Comparison of ENCODE assay signal across 2 fruit fly cellular contexts in genomic region chr3R:9033619-9034401, dm6.
TF ChIP-seq lines count a peak whose summit lies in the region.

No protein-coding gene starts in this region.

TF ChIP-seq in whole organism, embryonic, 481 proteins besides CTCF, POLR2A, EP300 and RAD21 (continued from another document and continues in another):
- no peak for TF ChIP-seq CG2889 (GFP tag; IDR thresholded peaks at IDR 0.05; lab: Robert Waterston, UW)
- TF ChIP-seq btn (GFP tag; optimal IDR thresholded peaks at IDR 0.05; lab: Kevin White, UChicago), result no peak
- TF ChIP-seq trh (GFP tag; optimal IDR thresholded peaks at IDR 0.05; lab: Kevin White, UChicago), result no peak
- 0 out of 2 replicates have a peak, but pooled peaks have one; percentile 28 for TF ChIP-seq sim (GFP tag; IDR thresholded peaks at IDR 0.05; lab: Robert Waterston, UW)
- TF ChIP-seq Atf6 (GFP tag; IDR thresholded peaks at IDR 0.05; lab: Robert Waterston, UW), result peak; percentile 69
- peak; percentile 84 for TF ChIP-seq CG9727 (GFP tag; optimal IDR thresholded peaks at IDR 0.05; lab: Kevin White, UChicago)
- peak; percentile 51 for TF ChIP-seq HLH54F (GFP tag; optimal IDR thresholded peaks at IDR 0.05; lab: Kevin White, UChicago)
- TF ChIP-seq dpn (GFP tag; optimal IDR thresholded peaks at IDR 0.05; lab: Kevin White, UChicago), result peak; percentile 42 to 73
- TF ChIP-seq cato (GFP tag; optimal IDR thresholded peaks at IDR 0.05; lab: Kevin White, UChicago; ENCODE audit: borderline replicate concordance), result no peak
- peak; percentile 43 for TF ChIP-seq CG10462 (GFP tag; optimal IDR thresholded peaks at IDR 0.05; lab: Kevin White, UChicago)
- peak; percentile 88 for TF ChIP-seq CG33557 (GFP tag; optimal IDR thresholded peaks at IDR 0.05; lab: Kevin White, UChicago)
- TF ChIP-seq mirr (GFP tag; optimal IDR thresholded peaks at IDR 0.05; lab: Kevin White, UChicago), result peak; percentile 7
- TF ChIP-seq so (GFP tag; IDR thresholded peaks at IDR 0.05; lab: Robert Waterston, UW), result peak; percentile 81; the same call in 2 of the 3 replicates
- TF ChIP-seq run (tag; optimal IDR thresholded peaks at IDR 0.05; lab: Kevin White, UChicago), result peak; percentile 76
- TF ChIP-seq BEAF-32 (GFP tag; optimal IDR thresholded peaks at IDR 0.05; lab: Kevin White, UChicago), result peak; percentile 6
- TF ChIP-seq CG14014 (GFP tag; IDR thresholded peaks at IDR 0.05; lab: Robert Waterston, UW), result peak; percentile 51; the same call in 1 of the 2 replicates
- TF ChIP-seq peb (GFP tag; IDR thresholded peaks at IDR 0.05; lab: Robert Waterston, UW), result peak; percentile 42; the same call in 1 of the 2 replicates
- TF ChIP-seq Awh (GFP tag; IDR thresholded peaks at IDR 0.05; lab: Robert Waterston, UW), result no peak
- peak; percentile 29 for TF ChIP-seq CG10654 (GFP tag; optimal IDR thresholded peaks at IDR 0.05; lab: Kevin White, UChicago)
- peak; percentile 81 for TF ChIP-seq cwo (GFP tag; optimal IDR thresholded peaks at IDR 0.05; lab: Kevin White, UChicago)
- TF ChIP-seq Fer1 (GFP tag; optimal IDR thresholded peaks at IDR 0.05; lab: Kevin White, UChicago), result peak; percentile 90
- peak; percentile 88 for TF ChIP-seq CG7839 (tag; optimal IDR thresholded peaks at IDR 0.05; lab: Kevin White, UChicago)
- no peak for TF ChIP-seq sisA (GFP tag; IDR thresholded peaks at IDR 0.05; lab: Robert Waterston, UW)
- TF ChIP-seq CG42726 (GFP tag; IDR thresholded peaks at IDR 0.05; lab: Robert Waterston, UW; ENCODE audit: partially characterized antibody), result peak; percentile 75; the same call in 1 of the 2 replicates
- peak; percentile 14 for TF ChIP-seq jing (GFP tag; optimal IDR thresholded peaks at IDR 0.05; lab: Kevin White, UChicago)
- TF ChIP-seq GATAe (GFP tag; conservative IDR thresholded peaks at IDR 0.05; lab: Robert Waterston, UW), result no peak
- TF ChIP-seq dmrt99B (tag; optimal IDR thresholded peaks at IDR 0.05; lab: Kevin White, UChicago), result peak; percentile 89
- peak; percentile 29; the same call in 1 of the 2 replicates for TF ChIP-seq rib (GFP tag; IDR thresholded peaks at IDR 0.05; lab: Robert Waterston, UW)
- peak; percentile 79 for TF ChIP-seq CG15011 (GFP tag; optimal IDR thresholded peaks at IDR 0.05; lab: Kevin White, UChicago)
- peak; percentile 80 for TF ChIP-seq nau (GFP tag; optimal IDR thresholded peaks at IDR 0.05; lab: Kevin White, UChicago)
- TF ChIP-seq HmgD (GFP tag; optimal IDR thresholded peaks at IDR 0.05; lab: Kevin White, UChicago), result no peak
- no peak for TF ChIP-seq wdn (GFP tag; IDR thresholded peaks at IDR 0.05; lab: Robert Waterston, UW)
- no peak for TF ChIP-seq CG10565 (GFP tag; optimal IDR thresholded peaks at IDR 0.05; lab: Kevin White, UChicago)
- TF ChIP-seq CG31388 (GFP tag; optimal IDR thresholded peaks at IDR 0.05; lab: Kevin White, UChicago), result no peak
- no peak for TF ChIP-seq CG3726 (GFP tag; IDR thresholded peaks at IDR 0.05; lab: Robert Waterston, UW)
- TF ChIP-seq CG13424 (tag; optimal IDR thresholded peaks at IDR 0.05; lab: Kevin White, UChicago), result peak; percentile 93
- TF ChIP-seq CG3847 (GFP tag; IDR thresholded peaks at IDR 0.05; lab: Robert Waterston, UW), result peak; percentile 60; the same call in 1 of the 2 replicates
- TF ChIP-seq Hmx (GFP tag; optimal IDR thresholded peaks at IDR 0.05; lab: Kevin White, UChicago), result peak; percentile 32
- TF ChIP-seq tna (GFP tag; IDR thresholded peaks at IDR 0.05; lab: Robert Waterston, UW; ENCODE audit: partially characterized antibody), result no peak
- 0 out of 3 replicates have a peak, but pooled peaks have one; percentile 15 for TF ChIP-seq CG34224 (GFP tag; IDR thresholded peaks at IDR 0.05; lab: Robert Waterston, UW; ENCODE audit: partially characterized antibody)
- peak; percentile 51 for TF ChIP-seq CG17568 (GFP tag; optimal IDR thresholded peaks at IDR 0.05; lab: Kevin White, UChicago)
- TF ChIP-seq ems (GFP tag; optimal IDR thresholded peaks at IDR 0.05; lab: Kevin White, UChicago), result peak; percentile 29
- TF ChIP-seq Max (GFP tag; optimal IDR thresholded peaks at IDR 0.05; lab: Kevin White, UChicago), result peak; percentile 71
- TF ChIP-seq CG6175 (GFP tag; IDR thresholded peaks at IDR 0.05; lab: Robert Waterston, UW), result no peak
- TF ChIP-seq oc (tag; optimal IDR thresholded peaks at IDR 0.05; lab: Kevin White, UChicago), result peak; percentile 58
- TF ChIP-seq Dfd (GFP tag; optimal IDR thresholded peaks at IDR 0.05; lab: Kevin White, UChicago), result no peak
- 0 out of 2 replicates have a peak, but pooled peaks have one; percentile 19 for TF ChIP-seq E2f1 (GFP tag; IDR thresholded peaks at IDR 0.05; lab: Robert Waterston, UW)
- no peak; the same call in 1 of the 2 replicates for TF ChIP-seq CG11247 (GFP tag; IDR thresholded peaks at IDR 0.05; lab: Robert Waterston, UW)
- no peak for TF ChIP-seq CG1024 (GFP tag; IDR thresholded peaks at IDR 0.05; lab: Robert Waterston, UW)
- no peak for TF ChIP-seq inv (GFP tag; IDR thresholded peaks at IDR 0.05; lab: Robert Waterston, UW; ENCODE audit: partially characterized antibody)
- peak; percentile 49 for TF ChIP-seq Camta (GFP tag; optimal IDR thresholded peaks at IDR 0.05; lab: Kevin White, UChicago)
- peak; percentile 56 for TF ChIP-seq CG2116 (GFP tag; optimal IDR thresholded peaks at IDR 0.05; lab: Kevin White, UChicago)
- peak; percentile 62; the same call in 1 of the 4 replicates for TF ChIP-seq chinmo (GFP tag; IDR thresholded peaks at IDR 0.05; lab: Robert Waterston, UW; ENCODE audit: partially characterized antibody)
- TF ChIP-seq CG15601 (tag; optimal IDR thresholded peaks at IDR 0.05; lab: Kevin White, UChicago), result peak; percentile 85
- TF ChIP-seq CG4707 (GFP tag; optimal IDR thresholded peaks at IDR 0.05; lab: Kevin White, UChicago), result peak; percentile 19
- no peak for TF ChIP-seq CG7963 (GFP tag; IDR thresholded peaks at IDR 0.05; lab: Robert Waterston, UW; ENCODE audit: partially characterized antibody)
- TF ChIP-seq onecut (GFP tag; IDR thresholded peaks at IDR 0.05; lab: Robert Waterston, UW), result peak; percentile 60
- TF ChIP-seq Ada2b (GFP tag; IDR thresholded peaks at IDR 0.05; lab: Robert Waterston, UW), result 0 out of 2 replicates have a peak, but pooled peaks have one; percentile 38
- TF ChIP-seq Dip2 (GFP tag; IDR thresholded peaks at IDR 0.05; lab: Robert Waterston, UW), result no peak
- peak; percentile 77 for TF ChIP-seq Asciz (GFP tag; optimal IDR thresholded peaks at IDR 0.05; lab: Kevin White, UChicago)
- peak; percentile 85 for TF ChIP-seq nom (GFP tag; optimal IDR thresholded peaks at IDR 0.05; lab: Kevin White, UChicago)
- TF ChIP-seq TFAM (GFP tag; optimal IDR thresholded peaks at IDR 0.05; lab: Kevin White, UChicago), result no peak

TF ChIP-seq in whole organism, prepupa, 60 proteins besides CTCF, POLR2A, EP300 and RAD21 (continued from another document):
- peak; percentile 91 for TF ChIP-seq CG32006 (GFP tag; optimal IDR thresholded peaks at IDR 0.05; lab: Kevin White, UChicago)
- TF ChIP-seq Ets21C (GFP tag; optimal IDR thresholded peaks at IDR 0.05; lab: Kevin White, UChicago), result peak; percentile 64
- peak; percentile 65 for TF ChIP-seq CG6854 (GFP tag; optimal IDR thresholded peaks at IDR 0.05; lab: Kevin White, UChicago)
- peak; percentile 52 for TF ChIP-seq CG1621 (tag; optimal IDR thresholded peaks at IDR 0.05; lab: Kevin White, UChicago)
- peak; percentile 78 for TF ChIP-seq CG3919 (GFP tag; optimal IDR thresholded peaks at IDR 0.05; lab: Kevin White, UChicago)
- TF ChIP-seq CG34406 (GFP tag; optimal IDR thresholded peaks at IDR 0.05; lab: Kevin White, UChicago), result peak; percentile 88
- no peak for TF ChIP-seq Hr38 (GFP tag; optimal IDR thresholded peaks at IDR 0.05; lab: Kevin White, UChicago)
- TF ChIP-seq Blimp-1 (GFP tag; optimal IDR thresholded peaks at IDR 0.05; lab: Kevin White, UChicago), result peak; percentile 72
